Fruit fly (Drosophila melanogaster) whole organism, embryonic: ENCODE measurements around the gene Trax.
A peak's percentile ranks its signal among the peaks of the same experiment; 100 is the strongest.

Experiments
- Bdp1 ChIP-seq: fragments of 200-800 bp; sonication (Bioruptor generic); optimal IDR thresholded peaks from 3 replicates; lab custom pipeline; 2016; ENCODE audit warnings: missing biosample characterization, missing genetic modification characterization
- Blimp-1 ChIP-seq: fragments of 200-800 bp; sonication (Bioruptor generic); optimal IDR thresholded peaks from 3 replicates; lab custom pipeline; 2018; ENCODE audit warnings: missing biosample characterization, missing genetic modification characterization, mild to moderate bottlenecking, moderate library complexity, missing genetic modification reagents
- CG13296 ChIP-seq: fragments of 200-800 bp; sonication (Bioruptor generic); optimal IDR thresholded peaks from 3 replicates; lab custom pipeline; 2018; ENCODE audit warnings: missing biosample characterization, mild to moderate bottlenecking, missing genetic modification characterization
- CG13624 ChIP-seq: fragments of 200-800 bp; sonication (Bioruptor generic); optimal IDR thresholded peaks from 2 replicates; lab custom pipeline; 2016; ENCODE audit warnings: missing biosample characterization, missing genetic modification characterization
- CG15073 ChIP-seq: fragments of 200-800 bp; sonication (Bioruptor generic); optimal IDR thresholded peaks from 2 replicates; lab custom pipeline; 2016; ENCODE audit warnings: missing biosample characterization, missing genetic modification characterization
- CG15514 ChIP-seq: fragments of 200-800 bp; sonication (Bioruptor generic); optimal IDR thresholded peaks from 3 replicates; lab custom pipeline; 2017; ENCODE audit warnings: missing biosample characterization, missing genetic modification characterization, mild to moderate bottlenecking, moderate library complexity, missing genetic modification reagents
- CG1603 ChIP-seq: fragments of 200-800 bp; sonication (Bioruptor generic); optimal IDR thresholded peaks from 2 replicates; lab custom pipeline; 2019; ENCODE audit warnings: missing biosample characterization, mild to moderate bottlenecking, missing genetic modification characterization, moderate library complexity
- CG16779 ChIP-seq: fragments of 200-800 bp; sonication (Bioruptor generic); IDR thresholded peaks from 2 replicates; pipeline ENCODE4 v1.3.6; 2022; ENCODE audit warnings: missing biosample characterization, missing genetic modification characterization
- CG17829 ChIP-seq: fragments of 200-800 bp; optimal IDR thresholded peaks from 2 replicates; lab custom pipeline; 2019; ENCODE audit warnings: missing biosample characterization, mild to moderate bottlenecking, missing genetic modification characterization, moderate library complexity
- CG17912 ChIP-seq: fragments of 200-800 bp; sonication (Bioruptor generic); optimal IDR thresholded peaks from 2 replicates; lab custom pipeline; 2018; ENCODE audit warnings: missing biosample characterization, mild to moderate bottlenecking, missing genetic modification characterization
- CG18262 ChIP-seq: fragments of 200-800 bp; optimal IDR thresholded peaks from 3 replicates; lab custom pipeline; 2019; ENCODE audit warnings: missing biosample characterization, mild to moderate bottlenecking, missing genetic modification characterization, moderate library complexity
- CG3995 ChIP-seq: fragments of 200-800 bp; sonication (Bioruptor generic); optimal IDR thresholded peaks from 3 replicates; lab custom pipeline; 2016; ENCODE audit warnings: missing biosample characterization, missing genetic modification characterization
- CG4854 ChIP-seq: fragments of 200-800 bp; sonication (Bioruptor generic); optimal IDR thresholded peaks from 2 replicates; lab custom pipeline; 2016; ENCODE audit warnings: missing biosample characterization, missing genetic modification characterization, inconsistent platforms
- CG6854 ChIP-seq: fragments of 200-800 bp; sonication (Bioruptor generic); optimal IDR thresholded peaks from 3 replicates; lab custom pipeline; 2017; ENCODE audit warnings: missing biosample characterization, mild to moderate bottlenecking, missing genetic modification characterization
- CG7372 ChIP-seq: fragments of 200-800 bp; sonication (Bioruptor generic); IDR thresholded peaks from 2 replicates; pipeline ENCODE4 v1.3.6; 2022; ENCODE audit warnings: missing biosample characterization, missing genetic modification characterization
- CG7556 ChIP-seq: fragments of 200-800 bp; sonication (Bioruptor generic); optimal IDR thresholded peaks from 2 replicates; lab custom pipeline; 2017; ENCODE audit warnings: missing biosample characterization, mild to moderate bottlenecking, missing genetic modification characterization
- CG7745 ChIP-seq: fragments of 200-800 bp; sonication (Bioruptor generic); optimal IDR thresholded peaks from 2 replicates; lab custom pipeline; 2018; ENCODE audit warnings: missing biosample characterization, mild to moderate bottlenecking, missing genetic modification characterization, moderate library complexity
- CG7963 ChIP-seq: fragments of 200-800 bp; sonication (Bioruptor generic); IDR thresholded peaks from 3 replicates; pipeline ENCODE4 v1.3.6; 2022; ENCODE audit warnings: missing biosample characterization, missing genetic modification characterization; ENCODE audit not compliant: partially characterized antibody
- CG8290 ChIP-seq, 3 experiments: fragments of 200-800 bp; sonication (Bioruptor generic); optimal IDR thresholded peaks; 2 replicates each; lab custom pipeline; 2016 to 2019; ENCODE audit warnings: missing biosample characterization in 3 of 3, missing genetic modification characterization in 3 of 3, mild to moderate bottlenecking in 2 of 3, moderate library complexity in 1 of 3
- CG9727 ChIP-seq: fragments of 200-800 bp; sonication (Bioruptor generic); optimal IDR thresholded peaks from 3 replicates; lab custom pipeline; 2017; ENCODE audit warnings: missing biosample characterization, mild to moderate bottlenecking, missing genetic modification characterization
- D19B ChIP-seq: fragments of 200-800 bp; sonication (Bioruptor generic); optimal IDR thresholded peaks from 2 replicates; lab custom pipeline; 2017; ENCODE audit warnings: missing biosample characterization, mild to moderate bottlenecking, missing genetic modification characterization
- Deaf1 ChIP-seq: fragments of 200-800 bp; optimal IDR thresholded peaks from 3 replicates; lab custom pipeline; 2019; ENCODE audit warnings: missing biosample characterization, mild to moderate bottlenecking, missing genetic modification characterization, moderate library complexity
- Dp ChIP-seq: fragments of 200-800 bp; sonication (Bioruptor generic); optimal IDR thresholded peaks from 2 replicates; lab custom pipeline; 2018; ENCODE audit warnings: missing biosample characterization, mild to moderate bottlenecking, missing genetic modification characterization, moderate library complexity
- E2f1 ChIP-seq: fragments of 200-800 bp; sonication (Bioruptor generic); IDR thresholded peaks from 2 replicates; pipeline ENCODE4 v1.3.6; 2022; ENCODE audit warnings: missing biosample characterization, missing genetic modification characterization
- Hr3 ChIP-seq: fragments of 200-800 bp; sonication (Bioruptor generic); optimal IDR thresholded peaks from 3 replicates; lab custom pipeline; 2016; ENCODE audit warnings: missing biosample characterization, missing genetic modification characterization
- Med ChIP-seq: fragments of 200-800 bp; sonication (Bioruptor generic); peaks from one replicate; lab custom pipeline; 2016; ENCODE audit warnings: missing biosample characterization, missing genetic modification characterization, mild to moderate bottlenecking, inconsistent platforms, moderate library complexity
- Myb ChIP-seq: fragments of 200-800 bp; sonication (Bioruptor generic); optimal IDR thresholded peaks from 2 replicates; lab custom pipeline; 2016; ENCODE audit warnings: missing biosample characterization, missing genetic modification characterization
- Neu2 ChIP-seq: fragments of 200-800 bp; sonication (Bioruptor generic); optimal IDR thresholded peaks from 3 replicates; lab custom pipeline; 2016; ENCODE audit warnings: missing biosample characterization, missing genetic modification characterization, borderline replicate concordance
- Rfx ChIP-seq: fragments of 200-800 bp; sonication (Bioruptor generic); IDR thresholded peaks from 2 replicates; pipeline ENCODE4 v1.3.6; 2022; ENCODE audit warnings: missing biosample characterization, missing genetic modification characterization
- Spps ChIP-seq: fragments of 200-800 bp; sonication (Bioruptor generic); optimal IDR thresholded peaks from 2 replicates; lab custom pipeline; 2018; ENCODE audit warnings: missing biosample characterization, mild to moderate bottlenecking, missing genetic modification characterization
- TFAM ChIP-seq: fragments of 200-800 bp; sonication (Bioruptor generic); optimal IDR thresholded peaks from 2 replicates; lab custom pipeline; 2017; ENCODE audit warnings: missing biosample characterization, missing genetic modification characterization, inconsistent platforms
- az2 ChIP-seq: fragments of 200-800 bp; sonication (Bioruptor generic); optimal IDR thresholded peaks from 3 replicates; lab custom pipeline; 2016; ENCODE audit warnings: missing biosample characterization, missing genetic modification characterization
- br ChIP-seq: fragments of >200 bp; optimal IDR thresholded peaks from 2 replicates; lab custom pipeline; 2017
- dan ChIP-seq: fragments of 200-800 bp; sonication (Bioruptor generic); IDR thresholded peaks from 2 replicates; pipeline ENCODE4 v1.3.6; 2022; ENCODE audit warnings: missing biosample characterization, missing genetic modification characterization
- esg ChIP-seq: fragments of 200-800 bp; sonication (Bioruptor generic); conservative IDR thresholded peaks from 2 replicates; pipeline ENCODE4 v1.3.6; 2022; ENCODE audit warnings: missing biosample characterization, missing genetic modification characterization
- gcm2 ChIP-seq: fragments of 200-800 bp; sonication (Bioruptor generic); optimal IDR thresholded peaks from 2 replicates; lab custom pipeline; 2016; ENCODE audit warnings: missing biosample characterization, missing genetic modification characterization
- gfzf ChIP-seq: fragments of 200-800 bp; sonication (Bioruptor generic); optimal IDR thresholded peaks from 2 replicates; lab custom pipeline; 2016; ENCODE audit warnings: missing biosample characterization, mild to moderate bottlenecking, missing genetic modification characterization, moderate library complexity
- grn ChIP-seq: fragments of 200-800 bp; sonication (Bioruptor generic); optimal IDR thresholded peaks from 3 replicates; lab custom pipeline; 2017; ENCODE audit warnings: missing biosample characterization, missing genetic modification characterization
- lbe ChIP-seq: fragments of 200-800 bp; sonication (Bioruptor generic); optimal IDR thresholded peaks from 2 replicates; lab custom pipeline; 2016; ENCODE audit warnings: missing biosample characterization, mild to moderate bottlenecking, missing genetic modification characterization
- mirr ChIP-seq: fragments of 200-800 bp; sonication (Bioruptor generic); optimal IDR thresholded peaks from 3 replicates; lab custom pipeline; 2018; ENCODE audit warnings: missing biosample characterization, mild to moderate bottlenecking, missing genetic modification characterization
- nau ChIP-seq: fragments of 200-800 bp; sonication (Bioruptor generic); optimal IDR thresholded peaks from 3 replicates; lab custom pipeline; 2017; ENCODE audit warnings: missing biosample characterization, mild to moderate bottlenecking, missing genetic modification characterization, missing genetic modification reagents
- nerfin-2 ChIP-seq: fragments of 200-800 bp; sonication (Bioruptor generic); IDR thresholded peaks from 2 replicates; pipeline ENCODE4 v1.3.6; 2022; ENCODE audit warnings: missing biosample characterization, missing genetic modification characterization; ENCODE audit not compliant: partially characterized antibody
- pzg ChIP-seq: fragments of 200-800 bp; sonication (Bioruptor generic); optimal IDR thresholded peaks from 3 replicates; lab custom pipeline; 2018; ENCODE audit warnings: missing biosample characterization, mild to moderate bottlenecking, missing genetic modification characterization, moderate library complexity
- slbo ChIP-seq: fragments of 200-800 bp; sonication (Bioruptor generic); IDR thresholded peaks from 2 replicates; pipeline ENCODE4 v1.3.6; 2022; ENCODE audit warnings: missing biosample characterization, missing genetic modification characterization
- wor ChIP-seq: fragments of 200-800 bp; sonication (Bioruptor generic); IDR thresholded peaks from 2 replicates; pipeline ENCODE4 v1.3.6; 2022; ENCODE audit warnings: missing biosample characterization, missing genetic modification characterization
- zen ChIP-seq: fragments of 200-800 bp; sonication (Bioruptor generic); optimal IDR thresholded peaks from 3 replicates; lab custom pipeline; 2018; ENCODE audit warnings: missing biosample characterization, mild to moderate bottlenecking, missing genetic modification characterization, moderate library complexity

Gene Trax

DNA sequence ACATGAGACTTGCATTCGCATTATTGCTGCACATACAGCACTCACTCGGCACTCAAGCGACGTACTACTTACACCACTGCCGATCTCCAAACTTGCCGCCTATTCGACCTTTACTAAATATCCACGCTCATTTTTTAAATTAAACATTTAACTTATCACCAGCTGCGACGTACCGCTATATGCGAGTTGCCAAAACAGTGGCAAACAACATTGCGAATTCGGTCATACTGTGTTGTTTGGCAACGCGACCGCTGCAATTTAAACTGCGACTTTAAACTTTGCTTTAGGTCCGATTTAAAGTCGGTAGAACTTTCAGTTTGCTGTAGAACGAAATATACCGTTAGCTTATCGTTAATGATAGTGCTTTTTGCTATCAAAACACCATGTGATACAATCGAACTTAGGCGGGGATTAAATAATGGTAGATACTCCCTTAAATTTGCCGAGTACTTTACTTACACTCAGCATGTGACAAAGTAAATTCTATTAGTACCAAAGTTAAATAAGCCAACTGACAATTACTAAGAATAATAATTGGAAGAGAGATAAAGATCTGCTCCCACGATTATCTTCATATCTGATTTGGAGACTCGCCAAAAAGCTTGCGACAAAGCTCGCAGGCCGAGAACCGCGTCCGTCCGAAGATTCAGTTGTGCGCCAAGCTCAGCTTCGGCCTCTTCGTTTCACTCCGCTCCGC lies 33.3 kb upstream of the Trax start, which contains the start of the genes CG6236 and ea (continued):
- TF ChIP-seq Rfx (no peak), br (no peak), nerfin-2 (GFP tag; lab: Robert Waterston, UW) (no peak), CG7963 (GFP tag; lab: Robert Waterston, UW) (no peak), CG1603 (peak; percentile 4), CG7556 (no peak), CG17912 (GFP tag; lab: Kevin White, UChicago) (no peak), CG9727 (GFP tag; lab: Kevin White, UChicago) (no peak), nau (GFP tag; lab: Kevin White, UChicago) (no peak), CG15514 (GFP tag; lab: Kevin White, UChicago) (peak; percentile 62), zen (tag; lab: Kevin White, UChicago) (no peak), CG7745 (no peak), Med (GFP tag; lab: Kevin White, UChicago) (peak; percentile 43), wor (GFP tag; lab: Robert Waterston, UW) (no peak), CG7372 (no peak), CG13624 (GFP tag; lab: Kevin White, UChicago) (peak; percentile 61), Spps (no peak), CG13296 (GFP tag; lab: Kevin White, UChicago) (peak; percentile 1), Deaf1 (tag; lab: Kevin White, UChicago) (peak; percentile 77), slbo (GFP tag; lab: Robert Waterston, UW) (no peak), pzg (GFP tag; lab: Kevin White, UChicago) (peak; percentile 79), gcm2 (GFP tag; lab: Kevin White, UChicago) (no peak), TFAM (no peak), Myb (GFP tag; lab: Kevin White, UChicago) (peak; percentile 61), lbe (GFP tag; lab: Kevin White, UChicago) (no peak), CG16779 (GFP tag; lab: Robert Waterston, UW) (no peak), CG6854 (peak; percentile 9), Blimp-1 (GFP tag; lab: Kevin White, UChicago) (no peak), gfzf (GFP tag; lab: Kevin White, UChicago) (peak; percentile 78), CG15073 (GFP tag; lab: Kevin White, UChicago) (no peak), Neu2 (GFP tag; lab: Kevin White, UChicago) (no peak), grn (GFP tag; lab: Kevin White, UChicago) (peak; percentile 78), CG18262 (tag; lab: Kevin White, UChicago) (no peak), dan (GFP tag; lab: Robert Waterston, UW) (no peak), CG17829 (tag; lab: Kevin White, UChicago) (no peak), D19B (GFP tag; lab: Kevin White, UChicago) (no peak), Dp (peak; percentile 30), az2 (GFP tag; lab: Kevin White, UChicago) (no peak), CG3995 (GFP tag; lab: Kevin White, UChicago) (peak; percentile 61), E2f1 (no peak), CG8290 (GFP tag; optimal IDR thresholded peaks at IDR 0.05; lab: Kevin White, UChicago) (no peak), CG8290 (tag; optimal IDR thresholded peaks at IDR 0.05; lab: Kevin White, UChicago) (no peak), mirr (no peak), CG4854 (peak; percentile 99), Hr3 (no peak), esg (GFP tag; lab: Robert Waterston, UW) (no peak), Bdp1 (GFP tag; lab: Kevin White, UChicago) (no peak)
- TF ChIP-seq, all 482 proteins: peak for 20
